Fruit fly (Drosophila melanogaster): Measurements from ENCODE around the gene CG10428.

Gene CG10428

DNA sequence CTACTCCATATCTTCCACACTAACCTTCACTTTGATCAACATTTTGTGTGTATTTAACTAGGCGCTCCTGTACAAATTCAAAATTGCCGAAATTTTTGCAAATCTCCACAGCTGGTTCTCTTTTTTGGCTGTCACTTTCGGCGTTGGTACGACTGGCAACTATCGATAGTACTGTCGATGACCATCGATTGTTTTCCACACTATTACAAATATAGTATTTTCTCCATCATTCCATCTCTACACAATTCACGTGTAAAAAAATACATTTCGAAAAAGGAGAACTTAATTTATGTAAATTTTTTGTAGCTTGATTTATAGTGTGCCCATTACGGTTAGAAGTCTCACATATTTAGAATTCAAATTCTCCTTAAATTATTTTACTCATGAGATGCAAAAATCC is 3.0 kb downstream of the CG10428 start, which contains the start of gene Nedd8 (continued):
- TF ChIP-seq ab (GFP tag; optimal IDR thresholded peaks at IDR 0.05) (no peak), klu (GFP tag; IDR thresholded peaks at IDR 0.05) (no peak), row (GFP tag; IDR thresholded peaks at IDR 0.05) (peak; percentile 42; the same call in 2 of the 3 replicates), mam (GFP tag; optimal IDR thresholded peaks at IDR 0.05) (no peak), CG9817 (tag; optimal IDR thresholded peaks at IDR 0.05) (no peak), CG1529 (GFP tag; optimal IDR thresholded peaks at IDR 0.05) (no peak), CG11085 (GFP tag; IDR thresholded peaks at IDR 0.05) (no peak), bcd (GFP tag; optimal IDR thresholded peaks at IDR 0.05) (no peak), CG13296 (GFP tag; optimal IDR thresholded peaks at IDR 0.05) (no peak), CG18619 (GFP tag; optimal IDR thresholded peaks at IDR 0.05) (no peak), Dref (GFP tag; IDR thresholded peaks at IDR 0.05) (peak; percentile 91), CG30431 (GFP tag; optimal IDR thresholded peaks at IDR 0.05) (no peak), ems (GFP tag; optimal IDR thresholded peaks at IDR 0.05) (no peak), CG18262 (tag; optimal IDR thresholded peaks at IDR 0.05) (no peak), sd (tag; optimal IDR thresholded peaks at IDR 0.05) (peak; percentile 15), CHES-1-like (GFP tag; optimal IDR thresholded peaks at IDR 0.05) (no peak), zf30C (GFP tag; optimal IDR thresholded peaks at IDR 0.05) (no peak), grau (tag; optimal IDR thresholded peaks at IDR 0.05) (peak; percentile 24), slp2 (GFP tag; optimal IDR thresholded peaks at IDR 0.05) (no peak), CG43689 (GFP tag; IDR thresholded peaks at IDR 0.05) (no peak), CG15073 (GFP tag; optimal IDR thresholded peaks at IDR 0.05) (no peak), CG18764 (GFP tag; optimal IDR thresholded peaks at IDR 0.05) (no peak), Gug (GFP tag; IDR thresholded peaks at IDR 0.05) (no peak), cwo (GFP tag; optimal IDR thresholded peaks at IDR 0.05) (no peak), CG2889 (GFP tag; IDR thresholded peaks at IDR 0.05) (no peak), Med (GFP tag) (peak; percentile 71), CG1792 (GFP tag; optimal IDR thresholded peaks at IDR 0.05) (no peak), pnt (GFP tag; optimal IDR thresholded peaks at IDR 0.05) (no peak), tll (GFP tag; optimal IDR thresholded peaks at IDR 0.05) (no peak), CG6175 (GFP tag; IDR thresholded peaks at IDR 0.05) (no peak), Fer2 (tag; optimal IDR thresholded peaks at IDR 0.05) (no peak), stwl (tag; optimal IDR thresholded peaks at IDR 0.05) (peak; percentile 89), ind (GFP tag; optimal IDR thresholded peaks at IDR 0.05) (no peak), dysf (GFP tag; IDR thresholded peaks at IDR 0.05) (no peak), CG9609 (GFP tag; optimal IDR thresholded peaks at IDR 0.05) (no peak), CG17612 (GFP tag; IDR thresholded peaks at IDR 0.05) (no peak), gsb-n (tag; optimal IDR thresholded peaks at IDR 0.05) (no peak), Tbp (GFP tag; optimal IDR thresholded peaks at IDR 0.05) (no peak), tap (tag; optimal IDR thresholded peaks at IDR 0.05) (no peak), Hsf (GFP tag; optimal IDR thresholded peaks at IDR 0.05) (no peak), Nf-YC (tag; optimal IDR thresholded peaks at IDR 0.05) (peak; percentile 30), CG10543 (GFP tag; optimal IDR thresholded peaks at IDR 0.05) (no peak), Side (GFP tag; optimal IDR thresholded peaks at IDR 0.05) (no peak), CG3726 (GFP tag; IDR thresholded peaks at IDR 0.05) (no peak), CG2116 (GFP tag; optimal IDR thresholded peaks at IDR 0.05) (peak; percentile 50), rib (GFP tag; IDR thresholded peaks at IDR 0.05) (0 out of 2 replicates have a peak, but pooled peaks have one; percentile 28), emc (GFP tag; optimal IDR thresholded peaks at IDR 0.05) (no peak), Meics (GFP tag; optimal IDR thresholded peaks at IDR 0.05) (no peak), CG12155 (GFP tag; optimal IDR thresholded peaks at IDR 0.05) (no peak), ara (GFP tag; IDR thresholded peaks at IDR 0.05) (no peak), Nf-YA (GFP tag; IDR thresholded peaks at IDR 0.05) (no peak), CG15601 (tag; optimal IDR thresholded peaks at IDR 0.05) (no peak), CG14965 (GFP tag; optimal IDR thresholded peaks at IDR 0.05; ENCODE audit: borderline replicate concordance) (no peak)
